Worm (Caenorhabditis elegans): Measurements from ENCODE around the gene C53A3.1.

ce11 chrV:5746237-5746636 lies 13.8 kb downstream of the C53A3.1 start:
- no peak for TF ChIP-seq unc-62 (GFP tag; optimal IDR thresholded peaks at IDR 0.05)
- TF ChIP-seq ces-1 (GFP tag; optimal IDR thresholded peaks at IDR 0.05): peak; percentile 60
- TF ChIP-seq nhr-76 (tag; optimal IDR thresholded peaks at IDR 0.05): no peak
- TF ChIP-seq elt-3 (tag; optimal IDR thresholded peaks at IDR 0.05): no peak
- no peak for TF ChIP-seq lin-32 (GFP tag; optimal IDR thresholded peaks at IDR 0.05)
- no peak for TF ChIP-seq elt-1 (tag; optimal IDR thresholded peaks at IDR 0.05; ENCODE audit: borderline replicate concordance, insufficient read depth)
- TF ChIP-seq nhr-28 (tag; optimal IDR thresholded peaks at IDR 0.05): no peak
- no peak for TF ChIP-seq nhr-12 (tag; optimal IDR thresholded peaks at IDR 0.05)
- TF ChIP-seq sptf-1 (tag; optimal IDR thresholded peaks at IDR 0.05): no peak
- TF ChIP-seq ztf-11 (tag; optimal IDR thresholded peaks at IDR 0.05): no peak
- no peak for TF ChIP-seq blmp-1 (tag; optimal IDR thresholded peaks at IDR 0.05)
- no peak for TF ChIP-seq pha-4 (tag; optimal IDR thresholded peaks at IDR 0.05)
